Fruit fly (Drosophila melanogaster) whole organism, adult: ENCODE data around the gene CG9705.

ENCODE experiments used
- CG11617 ChIP-seq: fragments of 200-800 bp; sonication (Bioruptor generic); optimal IDR thresholded peaks from 2 replicates; lab custom pipeline; 2017; ENCODE audit warnings: mild to moderate bottlenecking, missing biosample characterization, missing genetic modification reagents, missing genetic modification characterization
- CG12768 ChIP-seq: fragments of 200-800 bp; sonication (Bioruptor generic); optimal IDR thresholded peaks from 2 replicates; lab custom pipeline; 2017; ENCODE audit warnings: missing biosample characterization, missing genetic modification characterization, mild to moderate bottlenecking, moderate library complexity, missing genetic modification reagents
- CG14711 ChIP-seq: fragments of 200-800 bp; sonication (Bioruptor generic); optimal IDR thresholded peaks from 2 replicates; lab custom pipeline; 2018; ENCODE audit warnings: missing biosample characterization, mild to moderate bottlenecking, missing genetic modification characterization, moderate library complexity
- CG1620 ChIP-seq: fragments of 200-800 bp; sonication (Bioruptor generic); optimal IDR thresholded peaks from 2 replicates; lab custom pipeline; 2016; ENCODE audit warnings: missing biosample characterization, missing genetic modification characterization
- CG33017 ChIP-seq: fragments of 200-800 bp; sonication (Bioruptor generic); optimal IDR thresholded peaks from 2 replicates; lab custom pipeline; 2018; ENCODE audit warnings: missing biosample characterization, mild to moderate bottlenecking, missing genetic modification characterization, moderate library complexity
- CG5204 ChIP-seq: fragments of 200-800 bp; sonication (Bioruptor generic); optimal IDR thresholded peaks from 2 replicates; lab custom pipeline; 2016; ENCODE audit warnings: missing biosample characterization, missing genetic modification characterization
- CG7045 ChIP-seq: fragments of 200-800 bp; sonication (Bioruptor generic); optimal IDR thresholded peaks from 2 replicates; lab custom pipeline; 2017; ENCODE audit warnings: missing biosample characterization, mild to moderate bottlenecking, missing genetic modification characterization
- CG7101 ChIP-seq: fragments of 200-800 bp; sonication (Bioruptor generic); optimal IDR thresholded peaks from 2 replicates; lab custom pipeline; 2018; ENCODE audit warnings: missing biosample characterization, mild to moderate bottlenecking, missing genetic modification characterization, moderate library complexity
- Clk ChIP-seq: fragments of 200-800 bp; sonication (Bioruptor generic); optimal IDR thresholded peaks from 2 replicates; lab custom pipeline; 2017; ENCODE audit warnings: missing biosample characterization, missing genetic modification characterization
- Crg-1 ChIP-seq: fragments of 200-800 bp; sonication (Bioruptor generic); optimal IDR thresholded peaks from 2 replicates; lab custom pipeline; 2016; ENCODE audit warnings: missing biosample characterization, missing genetic modification characterization
- Hr96 ChIP-seq: fragments of 200-800 bp; sonication (Bioruptor generic); optimal IDR thresholded peaks from 2 replicates; lab custom pipeline; 2016; ENCODE audit warnings: missing biosample characterization, missing genetic modification characterization
- Mnt ChIP-seq: fragments of 200-800 bp; sonication (Bioruptor generic); optimal IDR thresholded peaks from 2 replicates; lab custom pipeline; 2016; ENCODE audit warnings: missing biosample characterization, mild to moderate bottlenecking, missing genetic modification characterization
- bab1 ChIP-seq: fragments of 200-800 bp; sonication (Bioruptor generic); optimal IDR thresholded peaks from 3 replicates; lab custom pipeline; 2019; ENCODE audit warnings: missing biosample characterization, mild to moderate bottlenecking, missing genetic modification characterization, moderate library complexity
- cic ChIP-seq: fragments of 200-800 bp; sonication (Bioruptor generic); optimal IDR thresholded peaks from 2 replicates; lab custom pipeline; 2017; ENCODE audit warnings: missing biosample characterization, mild to moderate bottlenecking, missing genetic modification characterization, moderate library complexity
- cnc ChIP-seq, 2 experiments: fragments of >200 bp; optimal IDR thresholded peaks; 2 replicates each; lab custom pipeline; 2017
- kay ChIP-seq: fragments of 200-800 bp; sonication (Bioruptor generic); peaks from one replicate; lab custom pipeline; 2016; ENCODE audit warnings: missing biosample characterization, missing genetic modification characterization, borderline replicate concordance
- ovo ChIP-seq: fragments of 200-800 bp; sonication (Bioruptor generic); optimal IDR thresholded peaks from 2 replicates; lab custom pipeline; 2016; ENCODE audit warnings: missing biosample characterization, missing genetic modification characterization
- pad ChIP-seq: fragments of 200-800 bp; sonication (Bioruptor generic); optimal IDR thresholded peaks from 3 replicates; lab custom pipeline; 2017; ENCODE audit warnings: missing biosample characterization, missing genetic modification characterization, mild to moderate bottlenecking, moderate library complexity, missing genetic modification reagents
- tj ChIP-seq: fragments of 200-800 bp; sonication (Bioruptor generic); optimal IDR thresholded peaks from 3 replicates; lab custom pipeline; 2017; ENCODE audit warnings: missing biosample characterization, mild to moderate bottlenecking, missing genetic modification characterization, moderate library complexity
- toe ChIP-seq: fragments of 200-800 bp; sonication (Bioruptor generic); optimal IDR thresholded peaks from 2 replicates; lab custom pipeline; 2016; ENCODE audit warnings: missing biosample characterization, missing genetic modification characterization

CG9705 gene

DNA sequence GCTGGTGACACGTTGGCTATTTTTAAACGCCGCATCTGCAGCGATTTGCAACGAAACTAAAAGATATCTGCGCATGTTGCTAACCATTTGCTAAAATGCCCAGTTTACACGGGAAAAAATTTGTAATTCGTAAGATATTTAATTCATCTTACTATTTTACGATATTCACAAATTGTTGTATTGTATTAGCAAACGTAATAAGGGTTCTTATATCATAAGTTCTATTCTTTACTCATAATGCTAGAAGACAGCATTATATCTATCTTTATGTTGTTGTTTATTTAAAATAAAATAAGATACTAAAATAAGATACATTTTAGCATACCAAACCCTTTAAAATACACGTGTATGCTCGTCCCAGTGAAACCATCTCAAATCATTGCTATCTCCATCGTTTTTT, 20.4 kb upstream of the CG9705 start:
- TF ChIP-seq Hr96 (GFP tag; lab: Kevin White, UChicago) = no peak
- TF ChIP-seq Clk (GFP tag; lab: Kevin White, UChicago) = no peak

DNA sequence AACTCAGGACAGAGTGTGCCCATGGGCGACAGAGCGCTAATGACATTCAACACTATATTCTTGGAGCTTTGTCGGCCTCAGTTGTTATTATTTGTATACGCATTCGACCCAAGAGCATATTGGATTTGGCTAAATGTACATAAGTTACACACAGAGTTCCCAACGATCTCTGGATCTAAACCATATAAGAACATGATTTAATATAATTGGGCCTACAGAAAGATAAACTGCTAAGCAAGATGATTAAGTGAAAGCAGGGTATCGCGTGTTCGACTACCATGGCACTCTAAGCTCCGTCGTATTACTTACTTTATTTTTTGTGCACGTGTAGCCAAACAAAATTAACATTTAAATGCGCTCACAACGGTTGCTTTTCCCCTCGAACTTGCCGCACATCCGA, 19.6 kb upstream of the CG9705 start:
- TF ChIP-seq CG11617 (GFP tag; lab: Kevin White, UChicago) (no peak), tj (no peak), Crg-1 (GFP tag; lab: Kevin White, UChicago) (no peak), ovo (GFP tag; lab: Kevin White, UChicago) (no peak), pad (no peak), CG7101 (tag; lab: Kevin White, UChicago) (no peak), Hr96 (GFP tag; lab: Kevin White, UChicago) (no peak), CG5204 (GFP tag; lab: Kevin White, UChicago) (no peak), toe (no peak), CG33017 (tag; lab: Kevin White, UChicago) (no peak)

DNA sequence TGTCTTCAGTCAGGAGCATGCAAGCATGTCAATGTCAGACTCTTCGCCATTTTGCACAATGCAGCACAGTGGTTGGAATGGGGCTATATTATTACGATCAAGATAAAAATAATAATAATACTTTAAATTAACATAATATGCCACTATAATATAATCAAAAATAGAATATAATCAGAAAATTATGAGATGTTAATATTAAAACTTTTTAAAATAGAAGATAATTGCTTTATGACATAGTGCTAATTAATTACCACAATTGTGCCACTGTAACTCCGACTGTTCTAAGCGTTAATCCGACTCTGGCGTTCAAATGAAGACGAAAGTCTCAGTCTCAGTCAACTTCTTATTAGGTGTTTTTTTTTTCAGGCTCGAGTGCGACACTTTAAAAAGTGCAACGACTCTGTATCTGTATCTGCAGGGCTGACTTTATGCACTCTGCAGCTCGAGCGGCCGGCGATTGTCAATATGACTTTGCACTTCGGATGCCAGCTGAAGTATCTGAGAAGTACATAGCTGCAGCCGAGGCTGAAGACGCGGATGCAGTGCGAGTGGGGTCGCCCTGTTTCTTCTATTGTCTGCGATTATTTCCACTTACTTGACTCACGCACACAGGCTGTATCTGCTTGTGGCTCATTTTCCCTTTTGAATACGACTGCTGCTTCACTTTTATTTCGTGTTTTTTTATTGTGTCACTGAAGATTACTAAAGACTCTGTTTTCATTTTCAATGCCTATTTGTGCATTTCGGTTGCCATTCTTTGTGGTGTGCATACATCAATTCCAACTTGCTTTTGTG, 17.5 kb upstream of the CG9705 start:
- TF ChIP-seq Clk (GFP tag; lab: Kevin White, UChicago) = no peak
- TF ChIP-seq tj = no peak
- no peak for TF ChIP-seq pad
- TF ChIP-seq CG12768 = no peak
- no peak for TF ChIP-seq Crg-1 (GFP tag; lab: Kevin White, UChicago)
- TF ChIP-seq toe = no peak
- TF ChIP-seq CG7045 (GFP tag; lab: Kevin White, UChicago) = no peak
- TF ChIP-seq kay = no peak
- no peak for TF ChIP-seq Hr96 (GFP tag; lab: Kevin White, UChicago)
- TF ChIP-seq CG14711 = no peak
- TF ChIP-seq CG11617 (GFP tag; lab: Kevin White, UChicago) = no peak
- TF ChIP-seq Mnt = no peak
- no peak for TF ChIP-seq ovo (GFP tag; lab: Kevin White, UChicago)
- TF ChIP-seq cnc (optimal IDR thresholded peaks at IDR 0.05; lab: Kevin White, UChicago) = no peak
- TF ChIP-seq CG7101 (tag; lab: Kevin White, UChicago) = no peak
- no peak for TF ChIP-seq CG5204 (GFP tag; lab: Kevin White, UChicago)
- TF ChIP-seq CG1620 = no peak

DNA sequence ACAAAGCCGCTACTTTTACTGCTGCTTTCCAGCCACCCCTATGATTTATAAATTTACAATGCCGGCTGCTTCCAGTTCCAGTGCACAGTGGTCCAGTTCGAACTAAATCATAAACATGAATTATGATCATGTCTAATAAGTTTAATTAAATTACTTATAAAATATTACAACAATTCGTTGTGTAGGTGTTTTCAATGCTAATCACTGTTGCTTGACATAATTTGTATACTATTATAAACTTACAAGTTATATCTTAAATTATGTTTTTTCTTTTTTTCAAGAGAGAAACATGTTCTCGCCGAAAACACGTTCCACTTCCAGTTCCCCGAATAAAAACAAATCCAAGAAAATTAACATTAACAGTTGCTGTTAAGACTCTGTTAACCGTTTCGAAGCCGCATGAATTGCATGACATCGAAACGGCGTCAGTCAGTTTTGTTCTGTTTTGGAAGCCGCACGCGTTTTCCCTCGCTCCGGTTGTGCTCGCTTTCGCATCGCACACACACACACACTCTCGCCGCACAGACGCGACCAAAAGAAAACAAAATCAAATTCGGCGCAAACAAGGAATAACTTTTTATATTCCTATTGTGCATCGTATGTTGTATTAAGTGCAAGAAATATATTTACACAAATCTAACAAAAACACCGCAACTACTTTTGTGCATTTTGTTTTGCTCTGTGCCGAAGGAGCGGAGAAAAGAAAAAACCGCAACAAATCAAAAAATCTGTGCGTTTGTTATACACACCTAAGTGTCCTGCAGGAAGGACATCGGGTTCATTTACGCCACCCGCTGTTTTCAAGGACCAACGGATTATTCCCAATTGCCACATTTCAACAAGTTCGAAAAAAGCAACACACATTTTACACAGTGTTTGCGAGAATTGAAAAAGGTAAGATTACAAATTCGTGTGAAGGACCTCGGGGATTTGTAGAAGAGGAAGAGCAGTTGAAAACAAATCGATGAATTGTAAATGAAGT, 14.0 kb upstream of the CG9705 start, which contains the start of gene Nrt:
Gene Nrt, plus strand, starts transcription at position 426 of the 982 bp plus-strand sequence.
- no peak for TF ChIP-seq tj
- TF ChIP-seq CG33017 (tag; lab: Kevin White, UChicago) = peak; percentile 52
- no peak for TF ChIP-seq Clk (GFP tag; lab: Kevin White, UChicago)
- peak; percentile 86 for TF ChIP-seq pad
- TF ChIP-seq cnc (optimal IDR thresholded peaks at IDR 0.05; lab: Kevin White, UChicago) = no peak
- TF ChIP-seq CG14711 = peak; percentile 28
- TF ChIP-seq CG12768 = peak; percentile 27
- no peak for TF ChIP-seq CG5204 (GFP tag; lab: Kevin White, UChicago)
- TF ChIP-seq Hr96 (GFP tag; lab: Kevin White, UChicago) = no peak
- no peak for TF ChIP-seq CG11617 (GFP tag; lab: Kevin White, UChicago)
- TF ChIP-seq cic (GFP tag; lab: Kevin White, UChicago) = no peak
- no peak for TF ChIP-seq Crg-1 (GFP tag; lab: Kevin White, UChicago)
- no peak for TF ChIP-seq Mnt
- TF ChIP-seq ovo (GFP tag; lab: Kevin White, UChicago) = peak; percentile 10
- no peak for TF ChIP-seq kay
- no peak for TF ChIP-seq toe
- peak; percentile 53 for TF ChIP-seq CG7101 (tag; lab: Kevin White, UChicago)
- peak; percentile 51 for TF ChIP-seq bab1 (GFP tag; lab: Kevin White, UChicago)
- no peak for TF ChIP-seq CG1620
- peak; percentile 46 for TF ChIP-seq CG7045 (GFP tag; lab: Kevin White, UChicago)

DNA sequence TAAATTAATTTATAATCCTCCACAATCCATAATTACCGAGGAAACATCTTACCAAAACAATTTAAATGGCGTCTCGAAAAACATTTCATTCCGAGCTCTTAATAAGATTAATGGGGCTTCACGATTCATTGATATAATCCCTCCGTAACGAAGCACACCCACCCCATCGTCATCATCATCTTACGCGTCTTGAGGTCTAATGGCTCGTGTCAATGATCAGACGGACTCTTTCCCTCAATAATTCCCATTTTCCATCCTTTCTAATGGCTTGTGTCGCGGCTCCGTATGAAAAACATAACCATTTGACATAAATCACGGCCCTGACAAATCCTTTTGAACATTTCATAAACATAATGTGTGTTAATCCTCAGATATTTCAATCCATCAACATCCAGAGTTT, 13.0 kb upstream of the CG9705 start:
- TF ChIP-seq Clk (GFP tag; lab: Kevin White, UChicago) = no peak
- TF ChIP-seq CG33017 (tag; lab: Kevin White, UChicago) = no peak
- TF ChIP-seq ovo (GFP tag; lab: Kevin White, UChicago) = no peak
- TF ChIP-seq bab1 (GFP tag; lab: Kevin White, UChicago) = no peak
- TF ChIP-seq Crg-1 (GFP tag; lab: Kevin White, UChicago) = no peak
- TF ChIP-seq Mnt = no peak
- TF ChIP-seq CG5204 (GFP tag; lab: Kevin White, UChicago) = no peak
- TF ChIP-seq tj = no peak
- TF ChIP-seq CG7045 (GFP tag; lab: Kevin White, UChicago) = no peak
- no peak for TF ChIP-seq CG11617 (GFP tag; lab: Kevin White, UChicago)
- TF ChIP-seq cnc (optimal IDR thresholded peaks at IDR 0.05; lab: Kevin White, UChicago) = no peak
- no peak for TF ChIP-seq cic (GFP tag; lab: Kevin White, UChicago)
- TF ChIP-seq CG1620 = no peak
- no peak for TF ChIP-seq toe
